Fruit fly (Drosophila melanogaster) S2 (cell line): ENCODE measurements around the gene CG45116.

Experiments
- CG8478 ChIP-seq: fragments of >200 bp; optimal IDR thresholded peaks from 2 replicates; lab custom pipeline; 2018
- CTCF ChIP-seq, 2 experiments: fragments of >200 bp; optimal IDR thresholded peaks; 2 replicates each; lab custom pipeline; 2018

- no peak for TF ChIP-seq CG8478 (lab: Kevin White, UChicago)
- no peak for TF ChIP-seq CTCF (optimal IDR thresholded peaks at IDR 0.05; lab: Kevin White, UChicago)
Measured at dm6 chr3L:22693712-22694111, 5.5 kb upstream of the CG45116 start, which contains the start of the genes CG12546 and CG14453.
